Worm (Caenorhabditis elegans): ENCODE measurements around the gene F46H5.4.

Gene F46H5.4

ce11 chrX:7234723-7235203 lies 19.6 kb downstream of the F46H5.4 start (continued):
- TF ChIP-seq ceh-48 (tag; optimal IDR thresholded peaks at IDR 0.05) = no peak
- no peak for TF ChIP-seq ceh-19 (GFP tag; optimal IDR thresholded peaks at IDR 0.05)
- TF ChIP-seq rnt-1 (tag; optimal IDR thresholded peaks at IDR 0.05) = no peak
- no peak for TF ChIP-seq pha-4 (tag; optimal IDR thresholded peaks at IDR 0.05)
- TF ChIP-seq ama-1 (optimal IDR thresholded peaks at IDR 0.05) = no peak
- no peak for TF ChIP-seq ceh-45 (GFP tag; IDR thresholded peaks at IDR 0.05)
- no peak for TF ChIP-seq C08G9.2 (tag; optimal IDR thresholded peaks at IDR 0.05)
- TF ChIP-seq Y22D7AL.16 (tag; optimal IDR thresholded peaks at IDR 0.05) = no peak
- no peak for TF ChIP-seq C38D4.7 (GFP tag; optimal IDR thresholded peaks at IDR 0.05)
- peak; percentile 61 for TF ChIP-seq hlh-6 (tag; optimal IDR thresholded peaks at IDR 0.05)
- peak; percentile 91 for TF ChIP-seq unc-42 (tag; optimal IDR thresholded peaks at IDR 0.05)
- TF ChIP-seq nhr-11 (tag; optimal IDR thresholded peaks at IDR 0.05) = no peak
- no peak for TF ChIP-seq hlh-13 (GFP tag; optimal IDR thresholded peaks at IDR 0.05)
- TF ChIP-seq T23F11.4 (GFP tag; optimal IDR thresholded peaks at IDR 0.05) = no peak
- TF ChIP-seq ets-4 (tag; optimal IDR thresholded peaks at IDR 0.05) = no peak
- peak; percentile 57 for TF ChIP-seq ceh-31 (tag; optimal IDR thresholded peaks at IDR 0.05)
- TF ChIP-seq ceh-22 (tag; optimal IDR thresholded peaks at IDR 0.05) = no peak
- no peak for TF ChIP-seq fkh-6 (tag; optimal IDR thresholded peaks at IDR 0.05)
- TF ChIP-seq syd-9 (tag; optimal IDR thresholded peaks at IDR 0.05) = peak; percentile 1
- no peak for TF ChIP-seq K09A11.1 (tag; optimal IDR thresholded peaks at IDR 0.05; ENCODE audit: insufficient read depth)
- no peak for TF ChIP-seq sox-2 (GFP tag; IDR thresholded peaks at IDR 0.05)
- TF ChIP-seq ceh-24 (tag; optimal IDR thresholded peaks at IDR 0.05) = no peak
- TF ChIP-seq unc-55 (GFP tag; optimal IDR thresholded peaks at IDR 0.05) = no peak
- no peak for TF ChIP-seq nhr-232 (tag; optimal IDR thresholded peaks at IDR 0.05)
- TF ChIP-seq elt-4 (tag; optimal IDR thresholded peaks at IDR 0.05) = no peak
- TF ChIP-seq mec-3 (tag; optimal IDR thresholded peaks at IDR 0.05; ENCODE audit: borderline replicate concordance) = no peak
- TF ChIP-seq ztf-16 (tag; optimal IDR thresholded peaks at IDR 0.05) = no peak
- TF ChIP-seq elt-2 (tag; optimal IDR thresholded peaks at IDR 0.05) = no peak
- TF ChIP-seq ahr-1 (tag; optimal IDR thresholded peaks at IDR 0.05) = no peak
- TF ChIP-seq gmeb-2 (tag; optimal IDR thresholded peaks at IDR 0.05) = no peak
- TF ChIP-seq pax-1 (tag; optimal IDR thresholded peaks at IDR 0.05) = no peak
- TF ChIP-seq hlh-15 (tag; optimal IDR thresholded peaks at IDR 0.05) = no peak
- no peak for TF ChIP-seq pha-2 (tag; optimal IDR thresholded peaks at IDR 0.05)
- TF ChIP-seq pat-9 (tag; optimal IDR thresholded peaks at IDR 0.05) = no peak
- TF ChIP-seq dve-1 (tag; optimal IDR thresholded peaks at IDR 0.05) = no peak
- no peak for TF ChIP-seq eyg-1 (tag; optimal IDR thresholded peaks at IDR 0.05)
- no peak for TF ChIP-seq ceh-2 (tag; optimal IDR thresholded peaks at IDR 0.05)
- TF ChIP-seq dmd-4 (tag; optimal IDR thresholded peaks at IDR 0.05; ENCODE audit: borderline replicate concordance) = peak; percentile 30
- peak; percentile 27 for TF ChIP-seq ref-2 (tag; optimal IDR thresholded peaks at IDR 0.05)
- no peak for TF ChIP-seq madf-2 (tag; optimal IDR thresholded peaks at IDR 0.05)
- no peak for TF ChIP-seq pros-1 (tag; optimal IDR thresholded peaks at IDR 0.05)
- TF ChIP-seq ceh-30 (tag; optimal IDR thresholded peaks at IDR 0.05) = no peak
- no peak for TF ChIP-seq fax-1 (tag; optimal IDR thresholded peaks at IDR 0.05)
- no peak for TF ChIP-seq npax-4 (tag; optimal IDR thresholded peaks at IDR 0.05)
- no peak for TF ChIP-seq ttx-3 (tag; optimal IDR thresholded peaks at IDR 0.05)

- TF ChIP-seq ama-1 (optimal IDR thresholded peaks at IDR 0.05) (no peak), madf-2 (tag; optimal IDR thresholded peaks at IDR 0.05) (no peak), K09A11.1 (tag; optimal IDR thresholded peaks at IDR 0.05; ENCODE audit: insufficient read depth) (no peak), elt-4 (tag; optimal IDR thresholded peaks at IDR 0.05) (no peak), C08G9.2 (tag; optimal IDR thresholded peaks at IDR 0.05) (no peak), ttx-3 (tag; optimal IDR thresholded peaks at IDR 0.05) (no peak), ceh-30 (tag; optimal IDR thresholded peaks at IDR 0.05) (no peak), Y22D7AL.16 (tag; optimal IDR thresholded peaks at IDR 0.05) (no peak), elt-2 (tag; optimal IDR thresholded peaks at IDR 0.05) (no peak), pag-3 (tag; optimal IDR thresholded peaks at IDR 0.05; ENCODE audit: borderline replicate concordance) (no peak), T23F11.4 (GFP tag; optimal IDR thresholded peaks at IDR 0.05) (no peak), ets-4 (tag; optimal IDR thresholded peaks at IDR 0.05) (no peak)
These were observed 20.3 kb downstream of the F46H5.4 start for ce11 chrX:7234074-7234453.

All from whole organism, late embryonic.